Worm (Caenorhabditis elegans): Measurements from ENCODE around the gene hse-5.

hse-5 gene

DNA sequence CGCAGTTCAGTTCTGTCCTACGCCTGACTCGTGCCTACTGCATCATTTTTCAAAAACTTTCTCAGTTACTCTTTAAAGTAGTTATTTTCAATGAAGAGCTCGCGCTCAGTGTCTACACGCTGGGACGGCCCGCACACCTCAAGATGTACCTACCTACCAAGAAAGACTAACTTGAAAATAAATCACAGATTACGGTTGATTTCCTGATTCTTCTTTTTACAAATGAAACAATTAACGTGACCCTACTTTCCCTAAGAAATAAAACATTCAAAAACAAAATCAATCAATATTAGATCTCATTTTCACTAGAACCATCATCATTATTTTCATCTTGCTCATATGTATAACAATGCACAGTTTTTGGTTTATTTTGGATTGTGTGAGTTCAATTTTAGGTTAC, 23.7 kb upstream of the hse-5 start, which contains the start of gene H38K22.7:
Gene H38K22.7 (plus strand): TSS at position 301 of the 400 bp plus-strand sequence.
- no peak for TF ChIP-seq hsf-1 (GFP tag; IDR thresholded peaks at IDR 0.05)
- TF ChIP-seq ceh-79 (tag; optimal IDR thresholded peaks at IDR 0.05): no peak

ce11 chrIII:4323120-4323519, 22.0 kb upstream of the hse-5 start:
- TF ChIP-seq hmg-1.2 (GFP tag; IDR thresholded peaks at IDR 0.05) (peak; percentile 73; the same call in 1 of the 2 replicates), athp-1 (tag; optimal IDR thresholded peaks at IDR 0.05) (no peak), ama-1 (optimal IDR thresholded peaks at IDR 0.05) (no peak), ama-1 (GFP tag; optimal IDR thresholded peaks at IDR 0.05) (no peak), snpc-1.3 (tag; optimal IDR thresholded peaks at IDR 0.05; ENCODE audit: insufficient read depth) (no peak), ZK185.1 (tag; optimal IDR thresholded peaks at IDR 0.05; ENCODE audit: poor library complexity, severe bottlenecking) (peak; percentile 5)

DNA sequence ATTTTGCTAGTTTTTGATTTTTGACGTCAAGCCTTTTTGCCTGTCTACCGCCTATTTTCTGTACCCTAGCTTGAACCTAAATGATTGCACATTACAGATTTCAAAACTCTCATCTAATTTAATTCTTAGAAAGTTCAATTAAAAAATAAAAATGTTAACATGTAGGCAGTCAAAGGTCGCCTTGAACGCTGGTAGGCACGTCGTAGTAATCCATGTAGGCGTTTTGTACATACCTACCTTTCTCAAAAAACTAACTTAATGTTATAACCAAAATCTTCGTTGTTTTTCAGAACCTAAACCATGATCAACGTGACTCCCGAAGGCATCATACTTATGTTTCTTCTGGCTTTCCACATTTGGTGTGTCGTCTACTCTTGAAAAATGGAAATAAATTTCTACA, 21.3 kb upstream of the hse-5 start, which contains the start of gene H38K22.9:
Gene H38K22.9 (plus strand): TSS at position 301 of the 400 bp plus-strand sequence.
- TF ChIP-seq snpc-1.1 (tag; optimal IDR thresholded peaks at IDR 0.05; ENCODE audit: insufficient read depth): no peak
- TF ChIP-seq pbrm-1 (GFP tag; IDR thresholded peaks at IDR 0.05): no peak
- no peak for TF ChIP-seq aptf-3 (GFP tag; IDR thresholded peaks at IDR 0.05)
- TF ChIP-seq tlf-1 (GFP tag; optimal IDR thresholded peaks at IDR 0.05): no peak
- TF ChIP-seq lin-26 (GFP tag; IDR thresholded peaks at IDR 0.05): no peak
- TF ChIP-seq nfya-2 (GFP tag; IDR thresholded peaks at IDR 0.05): no peak

DNA sequence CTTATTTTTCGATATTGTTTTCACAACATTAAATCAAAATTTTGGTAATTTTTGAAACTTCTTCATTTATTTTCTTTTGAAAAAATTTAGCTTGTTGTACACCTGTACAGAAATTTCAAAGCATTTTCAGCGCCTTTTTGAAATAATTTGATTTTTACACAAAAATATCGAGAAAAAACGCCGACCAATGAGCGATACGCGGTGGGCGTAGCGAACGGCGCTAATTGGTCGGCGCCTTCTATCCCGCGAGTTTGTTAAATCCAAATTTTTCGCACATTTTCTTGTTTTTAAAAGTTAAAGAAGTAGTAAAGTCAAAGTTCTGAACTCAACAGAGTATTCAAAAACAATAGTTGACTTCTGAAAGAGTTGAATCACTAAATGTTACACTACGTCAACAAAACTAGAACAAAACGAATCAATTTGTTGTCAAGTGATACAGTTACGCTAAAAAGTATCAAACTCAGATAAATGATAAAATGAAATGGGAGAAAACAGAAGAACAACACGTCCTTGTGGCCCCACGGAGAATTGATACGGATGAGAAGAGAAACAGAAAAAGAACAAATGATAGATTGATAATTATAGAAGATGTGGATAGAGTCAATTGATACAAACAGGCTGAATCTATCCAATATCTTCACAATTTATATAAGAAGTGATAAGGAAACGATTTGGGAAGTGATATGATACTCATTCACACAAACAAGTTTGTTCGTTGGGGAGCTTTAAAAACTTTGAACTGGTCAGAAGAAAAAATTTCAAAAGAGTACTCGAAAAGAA, 16.7 kb upstream of the hse-5 start:
- no peak for TF ChIP-seq bed-2 (GFP tag; IDR thresholded peaks at IDR 0.05)
- peak; percentile 56; the same call in 1 of the 2 replicates for TF ChIP-seq nfyb-1 (GFP tag; IDR thresholded peaks at IDR 0.05)

DNA sequence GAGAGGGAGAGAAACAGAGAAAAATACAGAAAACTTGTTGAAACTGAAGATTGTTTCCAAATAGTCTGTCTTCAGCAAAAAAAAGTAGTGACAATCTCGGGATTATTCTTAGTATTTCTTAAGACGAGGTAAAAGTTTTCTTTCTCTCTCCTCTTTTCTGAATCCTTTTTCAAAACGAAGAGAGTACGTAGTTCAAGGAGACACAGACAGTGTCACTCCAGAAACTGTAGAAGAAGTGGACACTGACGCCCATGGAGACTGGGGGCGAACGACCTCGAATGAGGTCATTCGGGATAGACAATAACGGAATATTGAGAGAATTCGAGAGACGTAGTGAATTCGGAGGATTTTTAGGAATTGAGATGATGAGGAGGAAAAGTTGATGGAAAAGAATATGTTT, 14.2 kb upstream of the hse-5 start, which contains the start of gene gly-6:
Gene gly-6 (minus strand): TSS at position 245 of the 400 bp plus-strand sequence.
- no peak for TF ChIP-seq mel-28 (tag; optimal IDR thresholded peaks at IDR 0.05; ENCODE audit: borderline replicate concordance)

ce11 chrIII:4332543-4333042, 12.5 kb upstream of the hse-5 start, which contains the start of gene cdk-12:
cdk-12 (plus strand) TSS chrIII:4332992.
- no peak for TF ChIP-seq bed-2 (GFP tag; IDR thresholded peaks at IDR 0.05)
- TF ChIP-seq ceh-27 (GFP tag; optimal IDR thresholded peaks at IDR 0.05): no peak
- no peak for TF ChIP-seq let-607 (tag; optimal IDR thresholded peaks at IDR 0.05)
- TF ChIP-seq hlh-26 (GFP tag; conservative IDR thresholded peaks at IDR 0.05): no peak
- peak; percentile 7 for TF ChIP-seq nhr-80 (tag; optimal IDR thresholded peaks at IDR 0.05)
- no peak for TF ChIP-seq nfya-2 (GFP tag; IDR thresholded peaks at IDR 0.05)
- no peak for TF ChIP-seq ztf-22 (GFP tag; optimal IDR thresholded peaks at IDR 0.05)
- no peak for TF ChIP-seq let-526 (GFP tag; IDR thresholded peaks at IDR 0.05)
- TF ChIP-seq akir-1 (GFP tag; optimal IDR thresholded peaks at IDR 0.05): no peak
- TF ChIP-seq egrh-3 (GFP tag; IDR thresholded peaks at IDR 0.05): no peak
- no peak for TF ChIP-seq attf-3 (GFP tag; conservative IDR thresholded peaks at IDR 0.05)
- TF ChIP-seq snpc-1.3 (tag; optimal IDR thresholded peaks at IDR 0.05; ENCODE audit: insufficient read depth): peak; percentile 60
- no peak for TF ChIP-seq ceh-91 (GFP tag; IDR thresholded peaks at IDR 0.05)
- TF ChIP-seq ceh-40 (GFP tag; IDR thresholded peaks at IDR 0.05): no peak
- peak; percentile 37; the same call in 1 of the 2 replicates for TF ChIP-seq dox-1 (GFP tag; IDR thresholded peaks at IDR 0.05)
- TF ChIP-seq hmg-1.2 (GFP tag; IDR thresholded peaks at IDR 0.05): peak; percentile 93
- no peak for TF ChIP-seq ZK185.1 (tag; optimal IDR thresholded peaks at IDR 0.05; ENCODE audit: poor library complexity, severe bottlenecking)
- no peak for TF ChIP-seq Y67H2A.10 (GFP tag; conservative IDR thresholded peaks at IDR 0.05)
